Fruit fly (Drosophila melanogaster) whole organism, embryonic: ENCODE data around the gene fln.

ENCODE experiments used
- Bgb ChIP-seq: fragments of 200-800 bp; sonication (Bioruptor generic); IDR thresholded peaks from 2 replicates; pipeline ENCODE4 v1.3.6; 2022; ENCODE audit warnings: missing biosample characterization, missing genetic modification characterization; ENCODE audit not compliant: partially characterized antibody
- CG10209 ChIP-seq: fragments of 200-800 bp; sonication (Bioruptor generic); optimal IDR thresholded peaks from 3 replicates; lab custom pipeline; 2017; ENCODE audit warnings: missing biosample characterization, mild to moderate bottlenecking, missing genetic modification characterization, missing genetic modification reagents
- CG1024 ChIP-seq: fragments of 200-800 bp; sonication (Bioruptor generic); IDR thresholded peaks from 2 replicates; pipeline ENCODE4 v1.3.6; 2022; ENCODE audit warnings: missing biosample characterization, missing genetic modification characterization
- CG12104 ChIP-seq: fragments of 200-800 bp; sonication (Bioruptor generic); optimal IDR thresholded peaks from 3 replicates; lab custom pipeline; 2016; ENCODE audit warnings: missing biosample characterization, missing genetic modification characterization
- CG12659 ChIP-seq: fragments of 200-800 bp; sonication (Bioruptor generic); optimal IDR thresholded peaks from 3 replicates; lab custom pipeline; 2017; ENCODE audit warnings: mild to moderate bottlenecking, missing biosample characterization, missing genetic modification reagents, missing genetic modification characterization
- CG15514 ChIP-seq: fragments of 200-800 bp; sonication (Bioruptor generic); optimal IDR thresholded peaks from 3 replicates; lab custom pipeline; 2017; ENCODE audit warnings: missing biosample characterization, missing genetic modification characterization, mild to moderate bottlenecking, moderate library complexity, missing genetic modification reagents
- CG1602 ChIP-seq: fragments of 200-800 bp; sonication (Bioruptor generic); optimal IDR thresholded peaks from 3 replicates; lab custom pipeline; 2016; ENCODE audit warnings: missing biosample characterization, missing genetic modification characterization
- CG18599 ChIP-seq: fragments of 200-800 bp; sonication (Bioruptor generic); optimal IDR thresholded peaks from 3 replicates; lab custom pipeline; 2017; ENCODE audit warnings: missing biosample characterization, missing genetic modification characterization, mild to moderate bottlenecking, moderate library complexity, missing genetic modification reagents
- CG2120 ChIP-seq: fragments of 200-800 bp; sonication (Bioruptor generic); optimal IDR thresholded peaks from 3 replicates; lab custom pipeline; 2016; ENCODE audit warnings: missing biosample characterization, missing genetic modification characterization
- CG2202 ChIP-seq: fragments of 200-800 bp; sonication (Bioruptor generic); optimal IDR thresholded peaks from 2 replicates; lab custom pipeline; 2018; ENCODE audit warnings: missing biosample characterization, mild to moderate bottlenecking, missing genetic modification characterization
- CG30020 ChIP-seq: fragments of 200-800 bp; optimal IDR thresholded peaks from 2 replicates; lab custom pipeline; 2019; ENCODE audit warnings: missing biosample characterization, mild to moderate bottlenecking, missing genetic modification characterization, moderate library complexity
- CG33557 ChIP-seq: fragments of 200-800 bp; sonication (Bioruptor generic); optimal IDR thresholded peaks from 2 replicates; lab custom pipeline; 2019; ENCODE audit warnings: missing biosample characterization, mild to moderate bottlenecking, missing genetic modification characterization, moderate library complexity
- CG34224 ChIP-seq: fragments of 200-800 bp; sonication (Bioruptor generic); IDR thresholded peaks from 3 replicates; pipeline ENCODE4 v1.3.6; 2022; ENCODE audit warnings: missing biosample characterization, missing genetic modification characterization; ENCODE audit not compliant: partially characterized antibody
- CG34376 ChIP-seq: fragments of 200-800 bp; sonication (Bioruptor generic); optimal IDR thresholded peaks from 2 replicates; lab custom pipeline; 2018; ENCODE audit warnings: missing biosample characterization, mild to moderate bottlenecking, missing genetic modification characterization
- CG6765 ChIP-seq: fragments of 200-800 bp; sonication (Bioruptor generic); optimal IDR thresholded peaks from 3 replicates; lab custom pipeline; 2017; ENCODE audit warnings: missing biosample characterization, mild to moderate bottlenecking, missing genetic modification characterization
- CkIIα-i1 ChIP-seq: fragments of 200-800 bp; sonication (Bioruptor generic); IDR thresholded peaks from 2 replicates; pipeline ENCODE4 v1.3.6; 2022; ENCODE audit warnings: missing biosample characterization, missing genetic modification characterization
- Gug ChIP-seq: fragments of 200-800 bp; sonication (Bioruptor generic); IDR thresholded peaks from 4 replicates; pipeline ENCODE4 v1.3.6; 2022; ENCODE audit warnings: missing biosample characterization, missing genetic modification characterization
- Hr3 ChIP-seq: fragments of 200-800 bp; sonication (Bioruptor generic); optimal IDR thresholded peaks from 3 replicates; lab custom pipeline; 2016; ENCODE audit warnings: missing biosample characterization, missing genetic modification characterization
- Lpt ChIP-seq: fragments of >200 bp; optimal IDR thresholded peaks from 2 replicates; lab custom pipeline; 2018; ENCODE audit warnings: missing biosample characterization, missing genetic modification characterization
- MBD-R2 ChIP-seq: fragments of 200-800 bp; sonication (Bioruptor generic); IDR thresholded peaks from 2 replicates; pipeline ENCODE4 v1.3.6; 2022; ENCODE audit warnings: missing biosample characterization, missing genetic modification characterization
- Myb ChIP-seq: fragments of 200-800 bp; sonication (Bioruptor generic); optimal IDR thresholded peaks from 2 replicates; lab custom pipeline; 2016; ENCODE audit warnings: missing biosample characterization, missing genetic modification characterization
- NFAT ChIP-seq: fragments of 200-800 bp; sonication (Bioruptor generic); IDR thresholded peaks from 2 replicates; pipeline ENCODE4 v1.3.6; 2022; ENCODE audit warnings: missing biosample characterization, missing genetic modification characterization
- Opbp ChIP-seq: fragments of 200-800 bp; sonication (Bioruptor generic); IDR thresholded peaks from 3 replicates; pipeline ENCODE4 v1.3.6; 2022; ENCODE audit warnings: missing biosample characterization, missing genetic modification characterization; ENCODE audit not compliant: partially characterized antibody
- PHDP ChIP-seq: fragments of 200-800 bp; sonication (Bioruptor generic); optimal IDR thresholded peaks from 3 replicates; lab custom pipeline; 2018; ENCODE audit warnings: missing biosample characterization, mild to moderate bottlenecking, missing genetic modification characterization, moderate library complexity
- Side ChIP-seq: fragments of 200-800 bp; sonication (Bioruptor generic); optimal IDR thresholded peaks from 2 replicates; lab custom pipeline; 2016; ENCODE audit warnings: missing biosample characterization, missing genetic modification characterization
- abd-A ChIP-seq: fragments of 200-800 bp; sonication (Bioruptor generic); optimal IDR thresholded peaks from 3 replicates; lab custom pipeline; 2019; ENCODE audit warnings: missing biosample characterization, mild to moderate bottlenecking, missing genetic modification characterization, moderate library complexity
- ato ChIP-seq: fragments of 200-800 bp; sonication (Bioruptor generic); IDR thresholded peaks from 2 replicates; pipeline ENCODE4 v1.3.6; 2022; ENCODE audit warnings: missing biosample characterization, missing genetic modification characterization; ENCODE audit not compliant: partially characterized antibody
- chm ChIP-seq: fragments of 200-800 bp; sonication (Bioruptor generic); IDR thresholded peaks from 2 replicates; pipeline ENCODE4 v1.3.6; 2022; ENCODE audit warnings: missing biosample characterization, missing genetic modification characterization
- ci ChIP-seq: fragments of 200-800 bp; sonication (Bioruptor generic); IDR thresholded peaks from 3 replicates; pipeline ENCODE4 v1.3.6; 2022; ENCODE audit warnings: missing biosample characterization, missing genetic modification characterization
- eve ChIP-seq, 2 experiments: fragments of >200 bp; optimal IDR thresholded peaks; 2 replicates each; lab custom pipeline; 2017; ENCODE audit warnings: missing biosample characterization in 2 of 2, missing genetic modification characterization in 2 of 2
- fd64A ChIP-seq: fragments of 200-800 bp; sonication (Bioruptor generic); optimal IDR thresholded peaks from 3 replicates; lab custom pipeline; 2018; ENCODE audit warnings: missing biosample characterization, mild to moderate bottlenecking, missing genetic modification characterization
- gcm2 ChIP-seq: fragments of 200-800 bp; sonication (Bioruptor generic); optimal IDR thresholded peaks from 2 replicates; lab custom pipeline; 2016; ENCODE audit warnings: missing biosample characterization, missing genetic modification characterization
- gem ChIP-seq: fragments of 200-800 bp; sonication (Bioruptor generic); optimal IDR thresholded peaks from 2 replicates; lab custom pipeline; 2019; ENCODE audit warnings: missing biosample characterization, mild to moderate bottlenecking, missing genetic modification characterization, moderate library complexity
- gfzf ChIP-seq: fragments of 200-800 bp; sonication (Bioruptor generic); optimal IDR thresholded peaks from 2 replicates; lab custom pipeline; 2016; ENCODE audit warnings: missing biosample characterization, mild to moderate bottlenecking, missing genetic modification characterization, moderate library complexity
- inv ChIP-seq: fragments of 200-800 bp; sonication (Bioruptor generic); IDR thresholded peaks from 2 replicates; pipeline ENCODE4 v1.3.6; 2022; ENCODE audit warnings: missing biosample characterization, missing genetic modification characterization; ENCODE audit not compliant: partially characterized antibody
- lab ChIP-seq: fragments of 200-800 bp; sonication (Bioruptor generic); optimal IDR thresholded peaks from 3 replicates; lab custom pipeline; 2017; ENCODE audit warnings: missing biosample characterization, missing genetic modification characterization, mild to moderate bottlenecking, moderate library complexity, missing genetic modification reagents
- mam ChIP-seq: fragments of 200-800 bp; sonication (Bioruptor generic); optimal IDR thresholded peaks from 3 replicates; lab custom pipeline; 2016; ENCODE audit warnings: missing biosample characterization, missing genetic modification characterization
- nau ChIP-seq: fragments of 200-800 bp; sonication (Bioruptor generic); optimal IDR thresholded peaks from 3 replicates; lab custom pipeline; 2017; ENCODE audit warnings: missing biosample characterization, mild to moderate bottlenecking, missing genetic modification characterization, missing genetic modification reagents
- p53 ChIP-seq: fragments of 200-800 bp; sonication (Bioruptor generic); optimal IDR thresholded peaks from 2 replicates; lab custom pipeline; 2016; ENCODE audit warnings: missing biosample characterization, missing genetic modification characterization
- pfk ChIP-seq: fragments of 200-800 bp; sonication (Bioruptor generic); optimal IDR thresholded peaks from 2 replicates; lab custom pipeline; 2018; ENCODE audit warnings: missing biosample characterization, mild to moderate bottlenecking, missing genetic modification characterization, moderate library complexity
- phol ChIP-seq: fragments of 200-800 bp; sonication (Bioruptor generic); optimal IDR thresholded peaks from 3 replicates; lab custom pipeline; 2018; ENCODE audit warnings: missing biosample characterization, mild to moderate bottlenecking, missing genetic modification characterization, moderate library complexity
- pita ChIP-seq: fragments of 200-800 bp; sonication (Bioruptor generic); optimal IDR thresholded peaks from 2 replicates; lab custom pipeline; 2017; ENCODE audit warnings: missing biosample characterization, mild to moderate bottlenecking, missing genetic modification characterization
- pzg ChIP-seq: fragments of 200-800 bp; sonication (Bioruptor generic); optimal IDR thresholded peaks from 3 replicates; lab custom pipeline; 2018; ENCODE audit warnings: missing biosample characterization, mild to moderate bottlenecking, missing genetic modification characterization, moderate library complexity
- ranshi ChIP-seq: fragments of 200-800 bp; sonication (Bioruptor generic); IDR thresholded peaks from 2 replicates; pipeline ENCODE4 v1.3.6; 2022; ENCODE audit warnings: missing biosample characterization, missing genetic modification characterization
- shn ChIP-seq: fragments of 200-800 bp; sonication (Bioruptor generic); optimal IDR thresholded peaks from 3 replicates; lab custom pipeline; 2016; ENCODE audit warnings: missing biosample characterization, missing genetic modification characterization
- tin ChIP-seq: fragments of 200-800 bp; sonication (Bioruptor generic); optimal IDR thresholded peaks from 3 replicates; lab custom pipeline; 2016; ENCODE audit warnings: missing biosample characterization, missing genetic modification characterization
- tll ChIP-seq, 2 experiments: fragments of 200-800 bp in 1 of 2; fragments of >200 bp in 1 of 2; sonication (Bioruptor generic) in 1 of 2; optimal IDR thresholded peaks; 2 replicates each; lab custom pipeline; 2017 to 2019; ENCODE audit warnings: missing biosample characterization in 2 of 2, missing genetic modification characterization in 2 of 2, mild to moderate bottlenecking in 1 of 2, moderate library complexity in 1 of 2
- twi ChIP-seq: fragments of 200-800 bp; optimal IDR thresholded peaks from 2 replicates; lab custom pipeline; 2019; ENCODE audit warnings: missing biosample characterization, mild to moderate bottlenecking, missing genetic modification characterization, moderate library complexity
- yki ChIP-seq: fragments of >200 bp; optimal IDR thresholded peaks from 3 replicates; lab custom pipeline; 2018
- zf30C ChIP-seq: fragments of 200-800 bp; sonication (Bioruptor generic); optimal IDR thresholded peaks from 3 replicates; lab custom pipeline; 2018; ENCODE audit warnings: missing biosample characterization, mild to moderate bottlenecking, missing genetic modification characterization

fln gene

DNA sequence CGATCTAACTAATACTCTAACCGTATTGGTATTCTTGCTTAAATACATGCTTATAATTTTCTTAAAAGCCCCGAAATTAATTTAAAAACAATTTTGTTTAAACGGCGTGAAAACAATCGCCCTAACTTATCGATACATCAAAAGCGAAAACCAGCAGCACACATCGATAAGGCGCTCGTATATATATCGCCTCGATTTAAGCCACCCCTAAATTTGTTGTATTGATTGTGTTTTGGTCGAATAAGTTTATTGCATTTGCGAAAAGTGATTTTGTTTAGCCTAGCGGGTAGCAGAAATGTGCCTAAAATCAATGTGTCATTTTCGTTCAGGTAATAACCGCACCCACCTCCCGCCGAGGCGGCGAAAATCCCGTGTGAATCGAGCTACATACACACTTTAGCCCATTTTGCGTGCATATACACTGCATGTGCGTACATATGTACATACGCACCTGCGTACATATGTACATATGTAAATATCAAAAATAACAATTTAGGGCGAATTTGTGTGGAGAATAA lies 753 bp upstream of the fln start, which contains the start of the genes CG7646 and Nca (continued):
- no peak for TF ChIP-seq chm
- TF ChIP-seq Myb (GFP tag; lab: Kevin White, UChicago) = peak; percentile 92
- TF ChIP-seq ci (GFP tag; lab: Robert Waterston, UW) = no peak
- TF ChIP-seq pfk (GFP tag; lab: Kevin White, UChicago) = peak; percentile 86
- TF ChIP-seq Opbp (GFP tag; lab: Robert Waterston, UW) = peak; percentile 94
- no peak for TF ChIP-seq fd64A (GFP tag; lab: Kevin White, UChicago)
- TF ChIP-seq Lpt = no peak
- TF ChIP-seq Hr3 (GFP tag; lab: Kevin White, UChicago) = no peak
- TF ChIP-seq MBD-R2 (GFP tag; lab: Robert Waterston, UW) = peak; percentile 60
- peak; percentile 67 for TF ChIP-seq pzg (GFP tag; lab: Kevin White, UChicago)
- no peak for TF ChIP-seq shn (GFP tag; lab: Kevin White, UChicago)
- TF ChIP-seq CG15514 (GFP tag; lab: Kevin White, UChicago) = peak; percentile 89
- TF ChIP-seq Side = no peak
- TF ChIP-seq zf30C (GFP tag; lab: Kevin White, UChicago) = no peak
- no peak for TF ChIP-seq mam (GFP tag; lab: Kevin White, UChicago)
- no peak for TF ChIP-seq abd-A (tag; lab: Kevin White, UChicago)
- TF ChIP-seq tin (GFP tag; lab: Kevin White, UChicago) = no peak
- peak; percentile 50 for TF ChIP-seq CG12659
- no peak for TF ChIP-seq PHDP (tag; lab: Kevin White, UChicago)
- peak; percentile 27 for TF ChIP-seq gfzf (GFP tag; lab: Kevin White, UChicago)
- TF ChIP-seq ato (GFP tag; lab: Robert Waterston, UW) = peak; percentile 86
- TF ChIP-seq inv (GFP tag; lab: Robert Waterston, UW) = peak; percentile 92
- TF ChIP-seq gem (tag; lab: Kevin White, UChicago) = peak; percentile 27
- no peak for TF ChIP-seq CkIIα-i1 (GFP tag; lab: Robert Waterston, UW)
- no peak for TF ChIP-seq CG6765 (GFP tag; lab: Kevin White, UChicago)
- TF ChIP-seq nau (GFP tag; lab: Kevin White, UChicago) = no peak
- TF ChIP-seq CG2202 (tag; lab: Kevin White, UChicago) = no peak
- TF ChIP-seq phol (tag; lab: Kevin White, UChicago) = peak; percentile 13
- no peak for TF ChIP-seq CG10209 (GFP tag; lab: Kevin White, UChicago)
- TF ChIP-seq CG2120 = peak; percentile 10
- peak in 1 of 2 experiments; percentile 17 for TF ChIP-seq eve (GFP tag; optimal IDR thresholded peaks at IDR 0.05; lab: Kevin White, UChicago)
- TF ChIP-seq tll (GFP tag; optimal IDR thresholded peaks at IDR 0.05; lab: Kevin White, UChicago) = peak in 1 of 2 experiments; percentile 52
- TF ChIP-seq gcm2 (GFP tag; lab: Kevin White, UChicago) = no peak
- no peak for TF ChIP-seq NFAT
- TF ChIP-seq CG1024 (GFP tag; lab: Robert Waterston, UW) = no peak
- TF ChIP-seq CG33557 (GFP tag; lab: Kevin White, UChicago) = peak; percentile 58
- no peak for TF ChIP-seq CG1602 (GFP tag; lab: Kevin White, UChicago)
- no peak for TF ChIP-seq CG34376 (GFP tag; lab: Kevin White, UChicago)
- TF ChIP-seq twi (tag; lab: Kevin White, UChicago) = peak; percentile 59
- TF ChIP-seq lab (GFP tag; lab: Kevin White, UChicago) = no peak
- no peak for TF ChIP-seq pita (GFP tag; lab: Kevin White, UChicago)
- peak; percentile 78; the same call in 1 of the 2 replicates for TF ChIP-seq ranshi (GFP tag; lab: Robert Waterston, UW)
- peak; percentile 87 for TF ChIP-seq CG34224
- peak; percentile 21 for TF ChIP-seq CG12104 (GFP tag; lab: Kevin White, UChicago)
- TF ChIP-seq p53 (GFP tag; lab: Kevin White, UChicago) = no peak
- no peak for TF ChIP-seq CG18599 (GFP tag; lab: Kevin White, UChicago)
- peak; percentile 96 for TF ChIP-seq Bgb (GFP tag; lab: Robert Waterston, UW)
- no peak for TF ChIP-seq yki
- TF ChIP-seq CG30020 (tag; lab: Kevin White, UChicago) = peak; percentile 93
- TF ChIP-seq Gug (GFP tag; lab: Robert Waterston, UW) = no peak
